Worm (Caenorhabditis elegans) whole organism, midembryonic: ENCODE measurements around the gene F23H12.5.

ENCODE experiments used
- T22C8.4 ChIP-seq: fragments of 200-800 bp; sonication (Bioruptor generic); IDR thresholded peaks from 2 replicates; pipeline ENCODE4 v1.3.6; 2022; ENCODE audit warnings: missing genetic modification characterization, missing compliant biosample characterization
- flt-1 ChIP-seq: fragments of 200-800 bp; sonication (Bioruptor generic); IDR thresholded peaks from 2 replicates; pipeline ENCODE4 v1.3.6; 2022; ENCODE audit warnings: missing genetic modification characterization, missing compliant biosample characterization
- klf-2 ChIP-seq: fragments of 200-800 bp; sonication (Bioruptor generic); conservative IDR thresholded peaks from 2 replicates; pipeline ENCODE4 v1.3.6; 2022; ENCODE audit warnings: missing genetic modification reagents, missing genetic modification characterization, missing compliant biosample characterization
- ztf-23 ChIP-seq: fragments of 200-800 bp; sonication (Bioruptor generic); IDR thresholded peaks from 2 replicates; pipeline ENCODE4 v1.3.6; 2022; ENCODE audit warnings: missing genetic modification reagents, missing genetic modification characterization, missing compliant biosample characterization
- ztf-29 ChIP-seq: fragments of 200-800 bp; sonication (Bioruptor generic); IDR thresholded peaks from 2 replicates; pipeline ENCODE4 v1.3.6; 2022; ENCODE audit warnings: missing genetic modification reagents, missing genetic modification characterization, missing compliant biosample characterization

DNA sequence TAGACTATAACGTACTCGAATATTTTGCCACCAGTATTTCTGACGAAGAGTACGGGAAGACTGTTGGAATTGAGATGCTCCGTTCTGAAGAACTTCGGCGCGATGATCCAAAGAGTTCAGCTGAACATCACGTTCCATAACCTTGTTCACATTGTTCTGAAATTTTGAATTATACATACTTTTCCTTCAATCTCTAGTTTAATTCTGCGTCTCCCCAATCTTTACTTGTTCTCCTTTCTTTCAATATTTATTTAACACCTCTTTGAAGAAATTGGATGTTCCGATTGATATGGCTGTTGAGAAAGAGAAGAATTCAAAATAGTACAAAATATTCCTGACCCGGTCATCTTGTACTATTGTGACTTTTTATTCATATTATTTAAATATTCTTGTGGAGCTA lies 13.6 kb upstream of the F23H12.5 start, which contains the start of gene F23H12.3:
- TF ChIP-seq klf-2, result no peak
- no peak for TF ChIP-seq ztf-29
- TF ChIP-seq ztf-23 (GFP tag; lab: Robert Waterston, UW), result no peak
- TF ChIP-seq flt-1 (GFP tag; lab: Robert Waterston, UW), result no peak
- TF ChIP-seq T22C8.4, result no peak
